Fruit fly (Drosophila melanogaster) whole organism, embryonic: ENCODE measurements around the gene Gdh.

ENCODE experiments used
- ATbp ChIP-seq: fragments of 200-800 bp; sonication (Bioruptor generic); optimal IDR thresholded peaks from 2 replicates; lab custom pipeline; 2017; ENCODE audit warnings: missing biosample characterization, mild to moderate bottlenecking, missing genetic modification characterization, missing genetic modification reagents
- Bgb ChIP-seq: fragments of 200-800 bp; sonication (Bioruptor generic); IDR thresholded peaks from 2 replicates; pipeline ENCODE4 v1.3.6; 2022; ENCODE audit warnings: missing biosample characterization, missing genetic modification characterization; ENCODE audit not compliant: partially characterized antibody
- CG10565 ChIP-seq: fragments of 200-800 bp; sonication (Bioruptor generic); optimal IDR thresholded peaks from 3 replicates; lab custom pipeline; 2016; ENCODE audit warnings: missing biosample characterization, mild to moderate bottlenecking, missing genetic modification characterization
- CG10979 ChIP-seq: fragments of 200-800 bp; sonication (Bioruptor generic); optimal IDR thresholded peaks from 2 replicates; lab custom pipeline; 2018; ENCODE audit warnings: missing biosample characterization, mild to moderate bottlenecking, missing genetic modification characterization, moderate library complexity
- CG11085 ChIP-seq: fragments of 200-800 bp; sonication (Bioruptor generic); IDR thresholded peaks from 2 replicates; pipeline ENCODE4 v1.3.6; 2022; ENCODE audit warnings: missing biosample characterization, missing genetic modification characterization
- CG11695 ChIP-seq: fragments of 200-800 bp; sonication (Bioruptor generic); IDR thresholded peaks from 3 replicates; pipeline ENCODE4 v1.3.6; 2022; ENCODE audit warnings: missing biosample characterization, missing genetic modification characterization
- CG1233 ChIP-seq: fragments of 200-800 bp; sonication (Bioruptor generic); optimal IDR thresholded peaks from 4 replicates; lab custom pipeline; 2018; ENCODE audit warnings: missing biosample characterization, mild to moderate bottlenecking, missing genetic modification characterization
- CG12391 ChIP-seq: fragments of 200-800 bp; sonication (Bioruptor generic); optimal IDR thresholded peaks from 3 replicates; lab custom pipeline; 2018; ENCODE audit warnings: missing biosample characterization, mild to moderate bottlenecking, missing genetic modification characterization, moderate library complexity
- CG15269 ChIP-seq: fragments of 200-800 bp; sonication (Bioruptor generic); optimal IDR thresholded peaks from 2 replicates; lab custom pipeline; 2018; ENCODE audit warnings: missing biosample characterization, mild to moderate bottlenecking, missing genetic modification characterization, moderate library complexity
- CG15479 ChIP-seq: fragments of 200-800 bp; sonication (Bioruptor generic); optimal IDR thresholded peaks from 3 replicates; lab custom pipeline; 2019; ENCODE audit warnings: missing biosample characterization, mild to moderate bottlenecking, missing genetic modification characterization, moderate library complexity
- CG1602 ChIP-seq: fragments of 200-800 bp; sonication (Bioruptor generic); optimal IDR thresholded peaks from 3 replicates; lab custom pipeline; 2016; ENCODE audit warnings: missing biosample characterization, missing genetic modification characterization
- CG18476 ChIP-seq: fragments of 200-800 bp; sonication (Bioruptor generic); optimal IDR thresholded peaks from 2 replicates; lab custom pipeline; 2016; ENCODE audit warnings: missing biosample characterization, mild to moderate bottlenecking, missing genetic modification characterization
- CG5953 ChIP-seq: fragments of 200-800 bp; sonication (Bioruptor generic); IDR thresholded peaks from 2 replicates; pipeline ENCODE4 v1.3.6; 2022; ENCODE audit warnings: missing biosample characterization, missing genetic modification characterization
- CG6254 ChIP-seq: fragments of 200-800 bp; sonication (Bioruptor generic); optimal IDR thresholded peaks from 3 replicates; lab custom pipeline; 2017; ENCODE audit warnings: mild to moderate bottlenecking, missing biosample characterization, missing genetic modification reagents, missing genetic modification characterization
- CG7745 ChIP-seq: fragments of 200-800 bp; sonication (Bioruptor generic); optimal IDR thresholded peaks from 2 replicates; lab custom pipeline; 2018; ENCODE audit warnings: missing biosample characterization, mild to moderate bottlenecking, missing genetic modification characterization, moderate library complexity
- CG7786 ChIP-seq: fragments of 200-800 bp; sonication (Bioruptor generic); optimal IDR thresholded peaks from 2 replicates; lab custom pipeline; 2016; ENCODE audit warnings: missing biosample characterization, missing genetic modification characterization
- CG8290 ChIP-seq, 3 experiments: fragments of 200-800 bp; sonication (Bioruptor generic); optimal IDR thresholded peaks; 2 replicates each; lab custom pipeline; 2016 to 2019; ENCODE audit warnings: missing biosample characterization in 3 of 3, missing genetic modification characterization in 3 of 3, mild to moderate bottlenecking in 2 of 3, moderate library complexity in 1 of 3
- CG8765 ChIP-seq: fragments of 200-800 bp; sonication (Bioruptor generic); IDR thresholded peaks from 2 replicates; pipeline ENCODE4 v1.3.6; 2022; ENCODE audit warnings: missing biosample characterization, missing genetic modification characterization
- CG9609 ChIP-seq: fragments of 200-800 bp; sonication (Bioruptor generic); optimal IDR thresholded peaks from 3 replicates; lab custom pipeline; 2016; ENCODE audit warnings: missing biosample characterization, missing genetic modification characterization
- Chrac-16 ChIP-seq: fragments of 200-800 bp; sonication (Bioruptor generic); optimal IDR thresholded peaks from 3 replicates; lab custom pipeline; 2016; ENCODE audit warnings: missing biosample characterization, missing genetic modification characterization
- D19A ChIP-seq: fragments of 200-800 bp; optimal IDR thresholded peaks from 3 replicates; lab custom pipeline; 2019; ENCODE audit warnings: missing biosample characterization, mild to moderate bottlenecking, missing genetic modification characterization, moderate library complexity
- Dad ChIP-seq: fragments of 200-800 bp; sonication (Bioruptor generic); optimal IDR thresholded peaks from 3 replicates; lab custom pipeline; 2016; ENCODE audit warnings: missing biosample characterization, missing genetic modification characterization
- Dbx ChIP-seq: fragments of 200-800 bp; sonication (Bioruptor generic); IDR thresholded peaks from 3 replicates; pipeline ENCODE4 v1.3.6; 2022; ENCODE audit warnings: missing biosample characterization, missing genetic modification characterization
- Fer3 ChIP-seq: fragments of 200-800 bp; sonication (Bioruptor generic); optimal IDR thresholded peaks from 2 replicates; lab custom pipeline; 2018; ENCODE audit warnings: missing biosample characterization, mild to moderate bottlenecking, missing genetic modification characterization, moderate library complexity
- H15 ChIP-seq: fragments of 200-800 bp; sonication (Bioruptor generic); IDR thresholded peaks from 3 replicates; pipeline ENCODE4 v1.3.6; 2022; ENCODE audit warnings: missing biosample characterization, missing genetic modification characterization
- HmgD ChIP-seq: fragments of 200-800 bp; sonication (Bioruptor generic); optimal IDR thresholded peaks from 3 replicates; lab custom pipeline; 2016; ENCODE audit warnings: missing biosample characterization, missing genetic modification characterization
- Hr3 ChIP-seq: fragments of 200-800 bp; sonication (Bioruptor generic); optimal IDR thresholded peaks from 3 replicates; lab custom pipeline; 2016; ENCODE audit warnings: missing biosample characterization, missing genetic modification characterization
- NFAT ChIP-seq: fragments of 200-800 bp; sonication (Bioruptor generic); IDR thresholded peaks from 2 replicates; pipeline ENCODE4 v1.3.6; 2022; ENCODE audit warnings: missing biosample characterization, missing genetic modification characterization
- Rx ChIP-seq: fragments of 200-800 bp; sonication (Bioruptor generic); IDR thresholded peaks from 2 replicates; pipeline ENCODE4 v1.3.6; 2022; ENCODE audit warnings: missing biosample characterization, missing genetic modification characterization
- Ssrp ChIP-seq: fragments of 200-800 bp; sonication (Bioruptor generic); optimal IDR thresholded peaks from 2 replicates; lab custom pipeline; 2018; ENCODE audit warnings: missing biosample characterization, mild to moderate bottlenecking, missing genetic modification characterization, moderate library complexity
- Stat92E ChIP-seq, 3 experiments: fragments of >200 bp in 2 of 3; fragments of 200-800 bp in 1 of 3; sonication (Bioruptor generic) in 1 of 3; optimal IDR thresholded peaks; 2 replicates each; lab custom pipeline; 2017 to 2019; ENCODE audit warnings: missing biosample characterization in 3 of 3, missing genetic modification characterization in 3 of 3, mild to moderate bottlenecking in 1 of 3, moderate library complexity in 1 of 3
- YL-1 ChIP-seq: fragments of 200-800 bp; sonication (Bioruptor generic); optimal IDR thresholded peaks from 3 replicates; lab custom pipeline; 2017; ENCODE audit warnings: missing biosample characterization, mild to moderate bottlenecking, missing genetic modification characterization
- abd-A ChIP-seq: fragments of 200-800 bp; sonication (Bioruptor generic); optimal IDR thresholded peaks from 3 replicates; lab custom pipeline; 2019; ENCODE audit warnings: missing biosample characterization, mild to moderate bottlenecking, missing genetic modification characterization, moderate library complexity
- caup ChIP-seq: fragments of 200-800 bp; sonication (Bioruptor generic); optimal IDR thresholded peaks from 3 replicates; lab custom pipeline; 2017; ENCODE audit warnings: missing biosample characterization, mild to moderate bottlenecking, missing genetic modification characterization, moderate library complexity; ENCODE audit not compliant: severe bottlenecking
- disco-r ChIP-seq: fragments of 200-800 bp; sonication (Bioruptor generic); optimal IDR thresholded peaks from 2 replicates; lab custom pipeline; 2016; ENCODE audit warnings: missing biosample characterization, missing genetic modification characterization
- dmrt11E ChIP-seq: fragments of 200-800 bp; sonication (Bioruptor generic); optimal IDR thresholded peaks from 3 replicates; lab custom pipeline; 2018; ENCODE audit warnings: missing biosample characterization, mild to moderate bottlenecking, missing genetic modification characterization, moderate library complexity
- dysf ChIP-seq: fragments of 200-800 bp; sonication (Bioruptor generic); IDR thresholded peaks from 3 replicates; pipeline ENCODE4 v1.3.6; 2022; ENCODE audit warnings: missing biosample characterization, missing genetic modification characterization
- emc ChIP-seq: fragments of 200-800 bp; sonication (Bioruptor generic); optimal IDR thresholded peaks from 2 replicates; lab custom pipeline; 2016; ENCODE audit warnings: missing biosample characterization, missing genetic modification characterization
- gsb ChIP-seq: fragments of 200-800 bp; sonication (Bioruptor generic); IDR thresholded peaks from 2 replicates; pipeline ENCODE4 v1.3.6; 2022; ENCODE audit warnings: missing biosample characterization, missing genetic modification characterization
- h ChIP-seq: fragments of >200 bp; optimal IDR thresholded peaks from 2 replicates; lab custom pipeline; 2017
- ind ChIP-seq: fragments of 200-800 bp; sonication (Bioruptor generic); optimal IDR thresholded peaks from 3 replicates; lab custom pipeline; 2016; ENCODE audit warnings: missing biosample characterization, missing genetic modification characterization
- kay ChIP-seq: fragments of 200-800 bp; sonication (Bioruptor generic); optimal IDR thresholded peaks from 2 replicates; lab custom pipeline; 2016; ENCODE audit warnings: missing biosample characterization, missing genetic modification characterization
- nom ChIP-seq: fragments of 200-800 bp; sonication (Bioruptor generic); optimal IDR thresholded peaks from 2 replicates; lab custom pipeline; 2017; ENCODE audit warnings: missing biosample characterization, missing genetic modification characterization, mild to moderate bottlenecking, moderate library complexity, missing genetic modification reagents
- peb ChIP-seq: fragments of 200-800 bp; sonication (Bioruptor generic); IDR thresholded peaks from 2 replicates; pipeline ENCODE4 v1.3.6; 2022; ENCODE audit warnings: missing biosample characterization, missing genetic modification characterization
- phol ChIP-seq: fragments of 200-800 bp; sonication (Bioruptor generic); optimal IDR thresholded peaks from 3 replicates; lab custom pipeline; 2018; ENCODE audit warnings: missing biosample characterization, mild to moderate bottlenecking, missing genetic modification characterization, moderate library complexity
- prd ChIP-seq, 3 experiments: fragments of >200 bp in 2 of 3; fragments of 200-800 bp in 1 of 3; sonication (Bioruptor generic) in 1 of 3; optimal IDR thresholded peaks in 2 of 3; IDR thresholded peaks in 1 of 3; 2 replicates in 2 of 3; 3 replicates in 1 of 3; pipeline versions ENCODE4 v1.3.6 to Lab custom; 2017 to 2022; ENCODE audit warnings: missing biosample characterization in 1 of 3, missing genetic modification characterization in 1 of 3
- sd ChIP-seq: fragments of 200-800 bp; sonication (Bioruptor generic); optimal IDR thresholded peaks from 3 replicates; lab custom pipeline; 2018; ENCODE audit warnings: missing biosample characterization, mild to moderate bottlenecking, missing genetic modification characterization, moderate library complexity
- slou ChIP-seq: fragments of 200-800 bp; sonication (Bioruptor generic); optimal IDR thresholded peaks from 3 replicates; lab custom pipeline; 2016; ENCODE audit warnings: missing biosample characterization, missing genetic modification characterization
- stc ChIP-seq: fragments of 200-800 bp; sonication (Bioruptor generic); IDR thresholded peaks from 2 replicates; pipeline ENCODE4 v1.3.6; 2022; ENCODE audit warnings: missing biosample characterization, missing genetic modification characterization
- toy ChIP-seq: fragments of 200-800 bp; sonication (Bioruptor generic); IDR thresholded peaks from 2 replicates; pipeline ENCODE4 v1.3.6; 2022; ENCODE audit warnings: missing biosample characterization, missing genetic modification characterization
- usp ChIP-seq: fragments of >200 bp; optimal IDR thresholded peaks from 2 replicates; lab custom pipeline; 2017; ENCODE audit warnings: missing biosample characterization, missing genetic modification characterization

Gene Gdh

dm6 chr3R:23927429-23927828 is 15.5 kb downstream of the Gdh start, which contains the start of gene CG13601 (continued):
- no peak for TF ChIP-seq Fer3 (tag; lab: Kevin White, UChicago)
- TF ChIP-seq Chrac-16 (GFP tag; lab: Kevin White, UChicago) = peak; percentile 39
- TF ChIP-seq emc = no peak
- no peak for TF ChIP-seq H15 (GFP tag; lab: Robert Waterston, UW)
- TF ChIP-seq Dbx (GFP tag; lab: Robert Waterston, UW) = 0 out of 3 replicates have a peak, but pooled peaks have one; percentile 22
- TF ChIP-seq CG15479 (GFP tag; lab: Kevin White, UChicago) = no peak
- TF ChIP-seq disco-r (GFP tag; lab: Kevin White, UChicago) = no peak
- TF ChIP-seq D19A (tag; lab: Kevin White, UChicago) = peak; percentile 48
- TF ChIP-seq NFAT (GFP tag; lab: Robert Waterston, UW) = peak; percentile 56; the same call in 1 of the 2 replicates
- no peak for TF ChIP-seq dmrt11E
- no peak for TF ChIP-seq CG1602
- TF ChIP-seq ind (GFP tag; lab: Kevin White, UChicago) = peak; percentile 9
- TF ChIP-seq nom = no peak
- TF ChIP-seq slou (GFP tag; lab: Kevin White, UChicago) = no peak
- no peak for TF ChIP-seq CG5953 (GFP tag; lab: Robert Waterston, UW)
- no peak for TF ChIP-seq CG6254
- TF ChIP-seq kay = no peak
- TF ChIP-seq Ssrp (tag; lab: Kevin White, UChicago) = no peak
- no peak for TF ChIP-seq ATbp (GFP tag; lab: Kevin White, UChicago)
- peak; percentile 27 for TF ChIP-seq phol (tag; lab: Kevin White, UChicago)
- TF ChIP-seq Stat92E (GFP tag; optimal IDR thresholded peaks at IDR 0.05; lab: Kevin White, UChicago) = no peak
- no peak for TF ChIP-seq CG1233 (GFP tag; lab: Kevin White, UChicago)
- TF ChIP-seq CG9609 (GFP tag; lab: Kevin White, UChicago) = no peak
- no peak for TF ChIP-seq Rx (GFP tag; lab: Robert Waterston, UW)
- no peak for TF ChIP-seq CG18476 (GFP tag; lab: Kevin White, UChicago)
- no peak for TF ChIP-seq CG11695
- no peak for TF ChIP-seq toy
- peak; percentile 35; the same call in 2 of the 3 replicates for TF ChIP-seq dysf
- TF ChIP-seq CG8765 (GFP tag; lab: Robert Waterston, UW) = no peak
- no peak for TF ChIP-seq caup (GFP tag; lab: Kevin White, UChicago)
- peak; percentile 15 for TF ChIP-seq Dad
- TF ChIP-seq HmgD (GFP tag; lab: Kevin White, UChicago) = no peak
- no peak for TF ChIP-seq peb (GFP tag; lab: Robert Waterston, UW)
- no peak for TF ChIP-seq CG10565 (GFP tag; lab: Kevin White, UChicago)
- no peak for TF ChIP-seq h (lab: Kevin White, UChicago)
- TF ChIP-seq sd (tag; lab: Kevin White, UChicago) = no peak
- TF ChIP-seq prd (optimal IDR thresholded peaks at IDR 0.05; lab: Kevin White, UChicago) = no peak
- peak; percentile 31; the same call in 1 of the 3 replicates for TF ChIP-seq prd (GFP tag; IDR thresholded peaks at IDR 0.05; lab: Robert Waterston, UW)
- no peak for TF ChIP-seq CG8290 (GFP tag; optimal IDR thresholded peaks at IDR 0.05; lab: Kevin White, UChicago)
- peak in 1 of 2 experiments; percentile 44 for TF ChIP-seq CG8290 (tag; optimal IDR thresholded peaks at IDR 0.05; lab: Kevin White, UChicago)
- TF ChIP-seq stc = no peak
- TF ChIP-seq CG7745 (tag; lab: Kevin White, UChicago) = no peak
- peak; percentile 33 for TF ChIP-seq CG15269 (tag; lab: Kevin White, UChicago)
- no peak for TF ChIP-seq CG11085 (GFP tag; lab: Robert Waterston, UW)
- TF ChIP-seq gsb (GFP tag; lab: Robert Waterston, UW) = no peak
- peak; percentile 49 for TF ChIP-seq CG12391 (tag; lab: Kevin White, UChicago)
- peak; percentile 79 for TF ChIP-seq Bgb (GFP tag; lab: Robert Waterston, UW)
- TF ChIP-seq usp = no peak
- TF ChIP-seq YL-1 (GFP tag; lab: Kevin White, UChicago) = no peak
- TF ChIP-seq CG10979 (tag; lab: Kevin White, UChicago) = no peak
- TF ChIP-seq Hr3 (GFP tag; lab: Kevin White, UChicago) = no peak
- TF ChIP-seq abd-A (tag; lab: Kevin White, UChicago) = no peak
- no peak for TF ChIP-seq CG7786 (GFP tag; lab: Kevin White, UChicago)
